Worm (Caenorhabditis elegans) whole organism, L4 larva: ENCODE results near the gene appg-2.

ENCODE experiments used
- F10B5.3 ChIP-seq: sonication (generic microtip); optimal IDR thresholded peaks from 2 replicates; lab custom pipeline; 2016; ENCODE audit warnings: mild to moderate bottlenecking, missing genetic modification characterization, missing compliant biosample characterization
- F49E8.2 ChIP-seq: sonication (generic microtip); optimal IDR thresholded peaks from 2 replicates; lab custom pipeline; 2016; ENCODE audit warnings: missing compliant biosample characterization, mild to moderate bottlenecking, missing genetic modification characterization, borderline replicate concordance
- T20F7.1 ChIP-seq: fragments of 200-800 bp; sonication (Bioruptor generic); optimal IDR thresholded peaks from 2 replicates; lab custom pipeline; 2018; ENCODE audit warnings: mild to moderate bottlenecking, missing genetic modification characterization, missing compliant biosample characterization
- T26A8.4 ChIP-seq: fragments of 200-800 bp; sonication (Bioruptor generic); IDR thresholded peaks from 2 replicates; pipeline ENCODE4 v1.3.6; 2022; ENCODE audit warnings: missing genetic modification characterization, missing compliant biosample characterization
- Y5F2A.4 ChIP-seq: fragments of 200-800 bp; sonication (Bioruptor generic); optimal IDR thresholded peaks from 2 replicates; lab custom pipeline; 2018; ENCODE audit warnings: mild to moderate bottlenecking, missing genetic modification characterization, missing compliant biosample characterization
- ama-1 ChIP-seq: fragments of 150-350 bp; optimal IDR thresholded peaks from 2 replicates; lab custom pipeline; 2014; ENCODE audit warnings: inconsistent platforms, mixed read lengths
- ceh-28 ChIP-seq: fragments of 150-350 bp; optimal IDR thresholded peaks from 2 replicates; lab custom pipeline; 2014; ENCODE audit warnings: missing biosample characterization, missing genetic modification reagents, missing genetic modification characterization
- ceh-44 ChIP-seq: fragments of 200-800 bp; sonication (Bioruptor generic); IDR thresholded peaks from 2 replicates; pipeline ENCODE4 v1.3.6; 2022; ENCODE audit warnings: missing genetic modification reagents, missing genetic modification characterization, missing compliant biosample characterization
- cey-2 ChIP-seq: sonication (generic microtip); optimal IDR thresholded peaks from 3 replicates; lab custom pipeline; 2017; ENCODE audit warnings: missing genetic modification characterization, mild to moderate bottlenecking, missing compliant biosample characterization, antibody characterized with exemption, borderline replicate concordance; ENCODE audit not compliant: insufficient read depth
- ctbp-1 ChIP-seq: fragments of 200-800 bp; sonication (Bioruptor generic); IDR thresholded peaks from 2 replicates; pipeline ENCODE4 v1.3.6; 2022; ENCODE audit warnings: missing genetic modification reagents, missing genetic modification characterization, missing compliant biosample characterization
- daf-16 ChIP-seq, 3 experiments: sonication (generic microtip); optimal IDR thresholded peaks; 2 replicates each; lab custom pipeline; 2016 to 2017; ENCODE audit warnings: missing genetic modification characterization in 3 of 3, missing genetic modification reagents in 3 of 3, mild to moderate bottlenecking in 2 of 3, missing compliant biosample characterization in 2 of 3, missing biosample characterization in 1 of 3, moderate library complexity in 1 of 3
- daf-19 ChIP-seq: fragments of 200-800 bp; sonication (Bioruptor generic); conservative IDR thresholded peaks from 2 replicates; pipeline ENCODE4 v1.3.6; 2022; ENCODE audit warnings: missing genetic modification characterization, missing compliant biosample characterization
- daf-8 ChIP-seq: fragments of 200-800 bp; sonication (Bioruptor generic); IDR thresholded peaks from 2 replicates; pipeline ENCODE4 v1.3.6; 2022; ENCODE audit warnings: missing genetic modification characterization, missing compliant biosample characterization
- dmd-6 ChIP-seq: fragments of 200-800 bp; sonication (Bioruptor generic); IDR thresholded peaks from 2 replicates; pipeline ENCODE4 v1.3.6; 2022; ENCODE audit warnings: missing genetic modification reagents, missing genetic modification characterization, missing compliant biosample characterization
- dpl-1 ChIP-seq: fragments of 150-350 bp; optimal IDR thresholded peaks from 2 replicates; lab custom pipeline; 2014; ENCODE audit warnings: missing biosample characterization, missing genetic modification reagents, missing genetic modification characterization
- fkh-10 ChIP-seq: fragments of 150-350 bp; optimal IDR thresholded peaks from 2 replicates; lab custom pipeline; 2014; ENCODE audit warnings: missing biosample characterization, missing genetic modification reagents, missing genetic modification characterization
- fos-1 ChIP-seq: fragments of 150-350 bp; optimal IDR thresholded peaks from 2 replicates; lab custom pipeline; 2014; ENCODE audit warnings: missing biosample characterization, missing genetic modification characterization
- gei-8 ChIP-seq: fragments of 200-800 bp; sonication (Bioruptor generic); optimal IDR thresholded peaks from 2 replicates; lab custom pipeline; 2018; ENCODE audit warnings: mild to moderate bottlenecking, missing genetic modification characterization, missing compliant biosample characterization
- hif-1 ChIP-seq, 2 experiments: sonication (generic microtip); optimal IDR thresholded peaks; 2 replicates each; lab custom pipeline; 2016 to 2017; ENCODE audit warnings: missing compliant biosample characterization in 2 of 2, missing genetic modification characterization in 2 of 2, missing genetic modification reagents in 2 of 2, missing genotype in 2 of 2, mild to moderate bottlenecking in 1 of 2
- hlh-30 ChIP-seq: sonication (generic microtip); optimal IDR thresholded peaks from 2 replicates; lab custom pipeline; 2017; ENCODE audit warnings: antibody characterized with exemption, mild to moderate bottlenecking, missing genetic modification characterization, missing compliant biosample characterization; ENCODE audit not compliant: insufficient read depth
- hmg-1.1 ChIP-seq: fragments of 200-800 bp; sonication (Bioruptor generic); IDR thresholded peaks from 2 replicates; pipeline ENCODE4 v1.3.6; 2022; ENCODE audit warnings: missing genetic modification reagents, missing genetic modification characterization, missing compliant biosample characterization
- jun-1 ChIP-seq: fragments of 150-350 bp; optimal IDR thresholded peaks from 2 replicates; lab custom pipeline; 2014; ENCODE audit warnings: missing biosample characterization, missing genetic modification reagents, missing genetic modification characterization
- lim-7 ChIP-seq: fragments of 200-800 bp; sonication (Bioruptor generic); IDR thresholded peaks from 2 replicates; pipeline ENCODE4 v1.3.6; 2022; ENCODE audit warnings: missing genetic modification characterization, missing compliant biosample characterization
- lin-1 ChIP-seq: fragments of 200-800 bp; sonication (Bioruptor generic); IDR thresholded peaks from 2 replicates; pipeline ENCODE4 v1.3.6; 2022; ENCODE audit warnings: missing genetic modification reagents, missing genetic modification characterization, missing compliant biosample characterization
- lin-38 ChIP-seq: fragments of 200-800 bp; sonication (Bioruptor generic); IDR thresholded peaks from 2 replicates; pipeline ENCODE4 v1.3.6; 2022; ENCODE audit warnings: missing genetic modification reagents, missing genetic modification characterization, missing compliant biosample characterization
- lin-39 ChIP-seq: fragments of 150-350 bp; optimal IDR thresholded peaks from 2 replicates; lab custom pipeline; 2014; ENCODE audit warnings: missing biosample characterization, missing genetic modification reagents, missing genetic modification characterization
- lir-3 ChIP-seq: sonication (generic microtip); optimal IDR thresholded peaks from 2 replicates; lab custom pipeline; 2016; ENCODE audit warnings: mild to moderate bottlenecking, missing genetic modification characterization, missing compliant biosample characterization
- lsy-2 ChIP-seq, 2 experiments: fragments of 150-350 bp in 1 of 2; sonication (generic microtip) in 1 of 2; optimal IDR thresholded peaks; 2 replicates each; lab custom pipeline; 2014 to 2017; ENCODE audit warnings: missing biosample characterization in 2 of 2, missing genetic modification characterization in 2 of 2
- madf-5 ChIP-seq, 2 experiments: fragments of 200-800 bp; sonication (Bioruptor generic); IDR thresholded peaks; 2 replicates each; pipeline ENCODE4 v1.3.6; 2022; ENCODE audit warnings: missing compliant biosample characterization in 2 of 2, missing genetic modification characterization in 2 of 2
- mdl-1 ChIP-seq, 2 experiments: fragments of 150-350 bp in 1 of 2; sonication (generic microtip) in 1 of 2; optimal IDR thresholded peaks; 2 replicates each; lab custom pipeline; 2014 to 2017; ENCODE audit warnings: missing biosample characterization in 2 of 2, missing genetic modification characterization in 2 of 2
- mdt-29 ChIP-seq: fragments of 200-800 bp; sonication (Bioruptor generic); IDR thresholded peaks from 2 replicates; pipeline ENCODE4 v1.3.6; 2022; ENCODE audit warnings: missing genetic modification reagents, missing genetic modification characterization, missing compliant biosample characterization
- mes-2 ChIP-seq: sonication (generic microtip); optimal IDR thresholded peaks from 2 replicates; lab custom pipeline; 2016; ENCODE audit warnings: missing genotype, mild to moderate bottlenecking, missing genetic modification characterization, missing compliant biosample characterization; ENCODE audit not compliant: poor library complexity, severe bottlenecking
- mxl-2 ChIP-seq: fragments of 200-800 bp; sonication (Bioruptor generic); conservative IDR thresholded peaks from 2 replicates; pipeline ENCODE4 v1.3.6; 2022; ENCODE audit warnings: missing genetic modification reagents, missing genetic modification characterization, missing compliant biosample characterization
- mxl-3 ChIP-seq: fragments of 200-800 bp; sonication (Bioruptor generic); optimal IDR thresholded peaks from 2 replicates; lab custom pipeline; 2018; ENCODE audit warnings: mild to moderate bottlenecking, missing genetic modification characterization, missing compliant biosample characterization
- nhr-11 ChIP-seq: fragments of 150-350 bp; optimal IDR thresholded peaks from 2 replicates; lab custom pipeline; 2014; ENCODE audit warnings: missing biosample characterization, missing genetic modification characterization
- nhr-111 ChIP-seq: fragments of 200-800 bp; sonication (Bioruptor generic); optimal IDR thresholded peaks from 2 replicates; lab custom pipeline; 2018; ENCODE audit warnings: mild to moderate bottlenecking, missing genetic modification characterization, missing compliant biosample characterization
- nhr-28 ChIP-seq: fragments of 150-350 bp; optimal IDR thresholded peaks from 2 replicates; lab custom pipeline; 2014; ENCODE audit warnings: missing biosample characterization, missing genetic modification characterization
- nhr-41 ChIP-seq: fragments of 200-800 bp; sonication (Bioruptor generic); IDR thresholded peaks from 2 replicates; pipeline ENCODE4 v1.3.6; 2022; ENCODE audit warnings: missing genetic modification reagents, missing genetic modification characterization, missing compliant biosample characterization
- rbr-2 ChIP-seq: sonication (generic microtip); optimal IDR thresholded peaks from 2 replicates; lab custom pipeline; 2016; ENCODE audit warnings: missing genotype, missing genetic modification characterization, missing compliant biosample characterization
- sdz-12 ChIP-seq: fragments of 200-800 bp; sonication (Bioruptor generic); optimal IDR thresholded peaks from 2 replicates; lab custom pipeline; 2018; ENCODE audit warnings: mild to moderate bottlenecking, missing genetic modification characterization, missing compliant biosample characterization
- set-16 ChIP-seq: fragments of 200-800 bp; sonication (Bioruptor generic); IDR thresholded peaks from 2 replicates; pipeline ENCODE4 v1.3.6; 2022; ENCODE audit warnings: missing genetic modification reagents, missing genetic modification characterization, missing compliant biosample characterization
- snpc-1.2 ChIP-seq: fragments of 200-800 bp; sonication (Bioruptor generic); IDR thresholded peaks from 2 replicates; pipeline ENCODE4 v1.3.6; 2022; ENCODE audit warnings: missing genetic modification reagents, missing genetic modification characterization, missing compliant biosample characterization
- snpc-4 ChIP-seq: fragments of 150-350 bp; optimal IDR thresholded peaks from 2 replicates; lab custom pipeline; 2014; ENCODE audit warnings: missing biosample characterization, missing genetic modification characterization
- tag-97 ChIP-seq: fragments of 200-800 bp; sonication (Bioruptor generic); IDR thresholded peaks from 2 replicates; pipeline ENCODE4 v1.3.6; 2022; ENCODE audit warnings: missing genetic modification characterization, missing compliant biosample characterization
- unc-130 ChIP-seq: sonication (generic microtip); optimal IDR thresholded peaks from 2 replicates; lab custom pipeline; 2016; ENCODE audit warnings: missing genetic modification reagents, missing genetic modification characterization, missing compliant biosample characterization
- vab-7 ChIP-seq: fragments of 200-800 bp; sonication (Bioruptor generic); IDR thresholded peaks from 2 replicates; pipeline ENCODE4 v1.3.6; 2022; ENCODE audit warnings: missing genetic modification reagents, missing genetic modification characterization, missing compliant biosample characterization
- zfp-3 ChIP-seq: fragments of 200-800 bp; sonication (Bioruptor generic); conservative IDR thresholded peaks from 2 replicates; pipeline ENCODE4 v1.3.6; 2022; ENCODE audit warnings: missing genetic modification reagents, missing genetic modification characterization, missing compliant biosample characterization
- ztf-11 ChIP-seq: fragments of 150-350 bp; optimal IDR thresholded peaks from 2 replicates; lab custom pipeline; 2014; ENCODE audit warnings: missing biosample characterization, missing genetic modification characterization

appg-2 gene

DNA sequence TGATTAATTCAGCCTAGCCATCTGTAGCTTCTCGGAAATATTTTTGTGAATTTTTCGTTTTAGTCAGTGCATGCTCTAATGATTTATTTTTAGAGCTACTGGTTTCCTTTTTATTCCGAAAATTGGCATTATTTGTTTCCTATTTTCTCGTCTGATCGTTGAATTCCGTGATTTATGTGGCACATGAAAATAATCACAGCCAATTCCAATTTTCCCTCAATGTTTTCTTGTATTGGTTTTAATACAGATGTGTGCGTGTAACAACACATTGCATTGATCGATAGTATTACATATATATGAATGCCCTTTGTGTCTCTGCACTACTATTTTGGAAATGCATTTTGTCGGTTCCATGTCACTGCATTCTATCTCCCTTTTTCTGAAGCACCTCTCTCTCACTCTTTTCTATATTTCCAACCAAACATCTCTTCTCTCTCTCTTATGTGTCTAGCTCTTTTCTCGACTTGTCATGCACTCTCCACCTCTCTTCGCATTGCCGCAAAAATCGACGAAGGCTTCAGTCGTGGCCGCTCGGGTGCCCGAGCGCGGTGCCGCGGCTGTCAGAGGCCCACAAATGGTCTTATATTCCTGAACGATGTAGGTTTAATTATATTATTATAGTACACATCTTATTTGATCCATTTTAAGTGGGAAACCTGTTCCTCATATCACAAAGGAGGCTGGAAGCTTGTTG lies 16.5 kb upstream of the appg-2 start (continued):
- TF ChIP-seq F10B5.3 (tag; lab: Kevin White, UChicago) (no peak), nhr-11 (tag; lab: Kevin White, UChicago) (peak; percentile 24), mxl-2 (GFP tag; lab: Robert Waterston, UW) (no peak), nhr-41 (GFP tag; lab: Robert Waterston, UW) (no peak), mes-2 (tag; lab: Kevin White, UChicago) (peak; percentile 26), ztf-11 (tag; lab: Kevin White, UChicago) (no peak), lin-39 (tag; lab: Kevin White, UChicago) (no peak), daf-19 (no peak), snpc-4 (tag; lab: Kevin White, UChicago) (no peak), fos-1 (tag; lab: Kevin White, UChicago) (no peak), lim-7 (GFP tag; lab: Robert Waterston, UW) (no peak), sdz-12 (GFP tag; lab: Kevin White, UChicago) (no peak), ama-1 (lab: Kevin White, UChicago) (peak; percentile 94), dpl-1 (GFP tag; lab: Kevin White, UChicago) (no peak), T20F7.1 (no peak), cey-2 (tag; lab: Kevin White, UChicago) (no peak), mdt-29 (no peak), lin-1 (no peak), daf-16 (GFP tag; optimal IDR thresholded peaks at IDR 0.05; lab: Kevin White, UChicago) (no peak), daf-16 (tag; optimal IDR thresholded peaks at IDR 0.05; lab: Kevin White, UChicago) (peak; percentile 47), F49E8.2 (no peak), unc-130 (GFP tag; lab: Kevin White, UChicago) (no peak), lir-3 (tag; lab: Kevin White, UChicago) (no peak), tag-97 (GFP tag; lab: Robert Waterston, UW) (no peak), ceh-44 (GFP tag; lab: Robert Waterston, UW) (no peak), gei-8 (no peak), dmd-6 (GFP tag; lab: Robert Waterston, UW) (no peak), set-16 (GFP tag; lab: Robert Waterston, UW) (peak; percentile 61), Y5F2A.4 (GFP tag; lab: Kevin White, UChicago) (no peak)

DNA sequence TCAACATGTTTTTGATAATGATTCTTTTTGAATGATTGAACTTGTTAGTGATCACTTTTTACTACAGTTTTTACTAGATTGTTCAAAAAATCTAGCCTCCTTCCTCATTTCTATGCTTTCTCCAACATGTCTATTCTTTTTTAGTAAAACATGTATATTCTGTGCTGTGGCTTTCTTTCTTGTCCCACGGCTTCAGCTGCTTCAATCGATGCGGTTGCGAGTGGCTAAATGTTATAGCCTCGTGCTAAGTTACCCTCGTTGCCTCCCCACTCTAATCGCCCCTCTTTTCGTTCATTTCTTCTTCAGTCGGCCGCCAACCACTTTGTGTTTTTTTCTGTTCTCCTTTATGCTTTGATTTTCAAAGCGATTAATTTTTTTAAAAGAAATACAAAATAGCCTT lies 15.1 kb upstream of the appg-2 start:
- no peak for TF ChIP-seq snpc-1.2 (GFP tag; lab: Robert Waterston, UW)
- peak; percentile 61 for TF ChIP-seq T26A8.4 (GFP tag; lab: Robert Waterston, UW)
- TF ChIP-seq snpc-4 (tag; lab: Kevin White, UChicago), result no peak
- TF ChIP-seq daf-8 (GFP tag; lab: Robert Waterston, UW), result no peak
- TF ChIP-seq zfp-3 (GFP tag; lab: Robert Waterston, UW), result 0 out of 2 replicates have a peak, but pooled peaks have one; percentile 73
- no peak for TF ChIP-seq mdt-29
- peak in 1 of 2 experiments; percentile 9 for TF ChIP-seq hif-1 (tag; optimal IDR thresholded peaks at IDR 0.05; lab: Kevin White, UChicago)
- TF ChIP-seq nhr-111 (GFP tag; lab: Kevin White, UChicago), result no peak
- TF ChIP-seq ctbp-1, result 0 out of 2 replicates have a peak, but pooled peaks have one; percentile 14
- no peak for TF ChIP-seq ama-1 (lab: Kevin White, UChicago)
- no peak; the same call in 1 of the 2 replicates for TF ChIP-seq lin-38
- peak; percentile 37 for TF ChIP-seq mxl-3 (GFP tag; lab: Kevin White, UChicago)
- TF ChIP-seq hlh-30 (tag; lab: Kevin White, UChicago), result peak; percentile 82
- TF ChIP-seq mdl-1 (tag; optimal IDR thresholded peaks at IDR 0.05; lab: Kevin White, UChicago), result peak; percentile 62 to 76
- no peak for TF ChIP-seq lin-1
- 0 out of 2 replicates have a peak, but pooled peaks have one; percentile 9 for TF ChIP-seq vab-7 (GFP tag; lab: Robert Waterston, UW)
- peak; percentile 17 for TF ChIP-seq fkh-10 (GFP tag; lab: Kevin White, UChicago)
- no peak for TF ChIP-seq jun-1 (tag; lab: Kevin White, UChicago)
- TF ChIP-seq hmg-1.1 (GFP tag; lab: Robert Waterston, UW), result 0 out of 2 replicates have a peak, but pooled peaks have one; percentile 39
- TF ChIP-seq ceh-28, result peak; percentile 38
- no peak for TF ChIP-seq nhr-28 (tag; lab: Kevin White, UChicago)
- TF ChIP-seq rbr-2, result peak; percentile 50
- peak in 1 of 2 experiments; percentile 34 for TF ChIP-seq lsy-2 (tag; optimal IDR thresholded peaks at IDR 0.05; lab: Kevin White, UChicago)
- TF ChIP-seq madf-5 (GFP tag; IDR thresholded peaks at IDR 0.05; lab: Robert Waterston, UW), result no peak
